Fruit fly (Drosophila melanogaster) whole organism, pupa: ENCODE data around the gene CG46387.
A peak's percentile ranks its signal among the peaks of the same experiment; 100 is the strongest.

Experiments used
- CG10348 ChIP-seq: fragments of 200-800 bp; sonication (Bioruptor generic); IDR thresholded peaks from 2 replicates; pipeline ENCODE4 v1.3.6; 2022; ENCODE audit warnings: missing biosample characterization, missing genetic modification characterization
- CG12605 ChIP-seq: fragments of 200-800 bp; sonication (Bioruptor generic); IDR thresholded peaks from 2 replicates; pipeline ENCODE4 v1.3.6; 2022; ENCODE audit warnings: missing biosample characterization, missing genetic modification characterization
- CG13204 ChIP-seq: fragments of 200-800 bp; sonication (Bioruptor generic); optimal IDR thresholded peaks from 2 replicates; lab custom pipeline; 2018; ENCODE audit warnings: missing biosample characterization, mild to moderate bottlenecking, missing genetic modification characterization, moderate library complexity
- CG14655 ChIP-seq: fragments of 200-800 bp; sonication (Bioruptor generic); optimal IDR thresholded peaks from 3 replicates; lab custom pipeline; 2017; ENCODE audit warnings: mild to moderate bottlenecking, missing biosample characterization, missing genetic modification reagents, missing genetic modification characterization
- CG15710 ChIP-seq: fragments of 200-800 bp; sonication (Bioruptor generic); optimal IDR thresholded peaks from 2 replicates; lab custom pipeline; 2018; ENCODE audit warnings: missing biosample characterization, mild to moderate bottlenecking, missing genetic modification characterization, moderate library complexity
- CG17806 ChIP-seq: fragments of 200-800 bp; sonication (Bioruptor generic); optimal IDR thresholded peaks from 2 replicates; lab custom pipeline; 2018; ENCODE audit warnings: missing biosample characterization, mild to moderate bottlenecking, missing genetic modification characterization, moderate library complexity
- CG32121 ChIP-seq: fragments of 200-800 bp; sonication (Bioruptor generic); IDR thresholded peaks from 2 replicates; pipeline ENCODE4 v1.3.6; 2022; ENCODE audit warnings: missing biosample characterization, missing genetic modification characterization
- CG34367 ChIP-seq: fragments of 200-800 bp; sonication (Bioruptor generic); optimal IDR thresholded peaks from 2 replicates; lab custom pipeline; 2018; ENCODE audit warnings: missing biosample characterization, mild to moderate bottlenecking, missing genetic modification characterization
- CG4496 ChIP-seq: fragments of 200-800 bp; sonication (Bioruptor generic); IDR thresholded peaks from 3 replicates; pipeline ENCODE4 v1.3.6; 2022; ENCODE audit warnings: missing biosample characterization, missing genetic modification characterization
- CG8159 ChIP-seq: fragments of 200-800 bp; sonication (Bioruptor generic); optimal IDR thresholded peaks from 3 replicates; lab custom pipeline; 2018; ENCODE audit warnings: missing biosample characterization, mild to moderate bottlenecking, missing genetic modification characterization, moderate library complexity
- CG8301 ChIP-seq: fragments of 200-800 bp; sonication (Bioruptor generic); optimal IDR thresholded peaks from 2 replicates; lab custom pipeline; 2018; ENCODE audit warnings: missing biosample characterization, mild to moderate bottlenecking, missing genetic modification characterization
- CG9948 ChIP-seq: fragments of 200-800 bp; sonication (Bioruptor generic); optimal IDR thresholded peaks from 2 replicates; lab custom pipeline; 2018; ENCODE audit warnings: missing biosample characterization, mild to moderate bottlenecking, missing genetic modification characterization, moderate library complexity
- D1 ChIP-seq: fragments of 200-800 bp; sonication (Bioruptor generic); optimal IDR thresholded peaks from 2 replicates; lab custom pipeline; 2018; ENCODE audit warnings: missing biosample characterization, mild to moderate bottlenecking, missing genetic modification characterization, moderate library complexity
- EcR ChIP-seq: fragments of 200-800 bp; sonication (Bioruptor generic); optimal IDR thresholded peaks from 3 replicates; lab custom pipeline; 2019; ENCODE audit warnings: missing biosample characterization, missing genetic modification characterization, mild to moderate bottlenecking, moderate library complexity, missing genetic modification reagents
- Ets98B ChIP-seq: fragments of 200-800 bp; sonication (Bioruptor generic); IDR thresholded peaks from 2 replicates; pipeline ENCODE4 v1.3.6; 2022; ENCODE audit warnings: missing biosample characterization, missing genetic modification characterization
- Pif1A ChIP-seq: fragments of 200-800 bp; sonication (Bioruptor generic); optimal IDR thresholded peaks from 3 replicates; lab custom pipeline; 2016; ENCODE audit warnings: missing biosample characterization, missing genetic modification characterization
- Pif1B ChIP-seq: fragments of 200-800 bp; sonication (Bioruptor generic); optimal IDR thresholded peaks from 3 replicates; lab custom pipeline; 2016; ENCODE audit warnings: missing biosample characterization, missing genetic modification characterization
- Snoo ChIP-seq: fragments of 200-800 bp; sonication (Bioruptor generic); optimal IDR thresholded peaks from 3 replicates; lab custom pipeline; 2017; ENCODE audit warnings: missing biosample characterization, mild to moderate bottlenecking, missing genetic modification characterization, inconsistent platforms
- fd96Ca ChIP-seq: fragments of 200-800 bp; sonication (Bioruptor generic); IDR thresholded peaks from 3 replicates; pipeline ENCODE4 v1.3.6; 2022; ENCODE audit warnings: missing biosample characterization, missing genetic modification characterization
- gl ChIP-seq: fragments of 200-800 bp; sonication (Bioruptor generic); optimal IDR thresholded peaks from 2 replicates; lab custom pipeline; 2018; ENCODE audit warnings: missing biosample characterization, mild to moderate bottlenecking, missing genetic modification characterization
- rn ChIP-seq: fragments of 200-800 bp; sonication (Bioruptor generic); IDR thresholded peaks from 2 replicates; pipeline ENCODE4 v1.3.6; 2022; ENCODE audit warnings: missing biosample characterization, missing genetic modification characterization

Gene CG46387

DNA sequence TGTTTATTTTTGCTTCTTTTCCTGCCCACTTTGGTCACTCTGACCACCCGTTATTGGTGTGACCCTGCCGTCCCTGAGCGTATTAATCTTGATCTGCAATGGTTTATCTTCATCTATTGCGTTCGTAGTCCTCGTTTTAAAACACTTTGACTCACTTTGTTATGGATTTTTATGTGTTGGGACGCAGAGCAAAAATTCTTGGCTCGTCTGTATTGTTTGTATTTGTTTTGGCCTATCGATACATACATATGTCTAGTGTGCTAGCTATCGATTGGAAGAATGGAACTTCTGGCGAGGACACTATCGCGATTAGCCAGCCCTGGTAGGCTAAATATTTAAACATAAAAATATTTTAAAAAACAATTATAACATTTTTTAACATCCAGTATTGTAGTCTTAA, 38.8 kb upstream of the CG46387 start, which contains the start of gene CG10809:
TSS of gene CG10809 (minus strand) at position 266 of the 400 bp plus-strand sequence.
- peak; percentile 2 for TF ChIP-seq CG15710 (tag; lab: Kevin White, UChicago)
- TF ChIP-seq CG8159, result peak; percentile 16
- no peak for TF ChIP-seq Pif1B
- peak; percentile 19 for TF ChIP-seq D1 (tag; lab: Kevin White, UChicago)
- no peak for TF ChIP-seq CG34367 (tag; lab: Kevin White, UChicago)
- TF ChIP-seq CG14655 (GFP tag; lab: Kevin White, UChicago), result no peak

DNA sequence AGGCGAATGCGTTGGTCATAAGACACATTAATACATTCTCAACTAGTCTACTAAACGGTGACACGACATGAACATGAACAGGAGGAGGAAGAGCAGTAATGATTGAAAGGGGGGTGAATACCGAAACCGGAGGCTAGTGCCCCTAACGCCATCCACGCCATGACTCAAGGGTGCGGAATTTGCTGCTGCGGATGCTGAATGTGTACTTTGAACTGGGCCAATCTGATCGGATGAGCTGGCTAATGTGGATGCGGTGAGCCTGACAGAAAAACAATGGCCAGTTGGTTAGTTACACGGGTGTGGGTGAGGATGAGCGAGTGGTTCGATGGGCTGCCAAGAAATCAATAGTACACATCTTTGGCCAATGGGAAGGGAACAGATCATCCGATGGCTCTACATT, 34.8 kb upstream of the CG46387 start:
- TF ChIP-seq CG4496 (GFP tag; lab: Robert Waterston, UW) (0 out of 3 replicates have a peak, but pooled peaks have one; percentile 39), CG8159 (no peak), gl (tag; lab: Kevin White, UChicago) (peak; percentile 38), CG15710 (tag; lab: Kevin White, UChicago) (no peak), CG13204 (GFP tag; lab: Kevin White, UChicago) (no peak), CG17806 (tag; lab: Kevin White, UChicago) (no peak)

DNA sequence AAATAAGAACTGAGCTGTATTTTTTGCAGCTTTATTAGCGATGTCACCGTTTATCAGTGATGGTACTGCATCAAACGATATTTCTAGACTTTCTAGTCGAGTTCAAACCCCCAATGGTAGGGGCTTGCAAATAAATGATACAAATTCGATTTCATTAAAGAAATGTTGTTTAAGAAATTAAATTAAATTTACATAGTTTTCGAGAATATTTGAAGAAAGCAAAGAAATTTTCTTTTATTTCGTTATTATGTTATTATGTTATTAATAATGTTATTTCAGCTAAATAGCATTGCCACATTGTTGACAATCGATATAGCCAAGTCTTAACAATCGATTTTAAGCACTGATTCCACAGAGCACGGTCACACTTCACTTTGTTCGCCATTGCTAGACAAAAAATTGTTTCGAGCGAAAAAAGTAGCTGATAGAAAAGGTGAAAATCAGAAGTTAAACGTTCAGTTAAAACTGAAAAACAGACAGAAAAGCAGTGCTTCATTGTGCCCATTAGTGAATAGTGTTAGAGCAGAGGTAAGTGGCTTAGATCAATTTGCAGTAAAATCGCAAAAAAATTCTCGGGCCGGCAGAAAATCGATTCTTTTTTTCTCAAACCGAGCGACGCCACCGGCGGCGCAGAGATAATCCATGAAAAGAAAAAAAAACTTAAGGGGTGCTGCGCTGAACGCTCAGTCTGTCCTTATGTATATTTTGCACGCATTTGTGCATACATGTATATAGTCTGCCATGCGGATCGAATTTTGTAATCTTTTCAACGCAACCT, 34.0 kb upstream of the CG46387 start, which contains the start of the genes iPLA2-VIA and Ciz1:
TSS of gene iPLA2-VIA (minus strand) at position 75 of the 778 bp plus-strand sequence.
TSS of gene Ciz1 (plus strand) at position 365 of the 778 bp plus-strand sequence.
- TF ChIP-seq CG15710 (tag; lab: Kevin White, UChicago) (no peak), CG17806 (tag; lab: Kevin White, UChicago) (no peak), gl (tag; lab: Kevin White, UChicago) (no peak), fd96Ca (GFP tag; lab: Robert Waterston, UW) (no peak), Snoo (tag; lab: Kevin White, UChicago) (no peak), CG4496 (GFP tag; lab: Robert Waterston, UW) (no peak)
- TF ChIP-seq, all 21 proteins: peak for 0

DNA sequence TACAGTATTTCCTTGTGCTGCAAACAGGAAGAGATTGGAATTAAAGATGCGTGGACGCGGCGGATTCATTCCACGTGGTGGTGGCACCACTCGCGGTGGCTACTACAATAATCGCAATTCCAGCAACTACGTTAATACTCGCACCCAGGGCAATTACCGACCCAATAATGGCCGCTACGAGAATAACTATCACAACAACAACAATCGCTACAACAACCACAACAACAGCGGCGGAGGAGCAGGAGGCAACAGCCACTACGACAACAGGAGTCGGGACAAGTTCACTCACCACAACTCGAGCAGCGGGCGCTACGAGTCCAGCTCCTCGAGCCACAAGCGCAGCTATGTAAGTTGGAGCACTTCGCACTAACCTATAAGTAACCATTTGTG, 33.4 kb upstream of the CG46387 start:
- TF ChIP-seq D1 (tag; lab: Kevin White, UChicago) (no peak), CG13204 (GFP tag; lab: Kevin White, UChicago) (no peak), gl (tag; lab: Kevin White, UChicago) (no peak), CG12605 (GFP tag; lab: Robert Waterston, UW) (no peak), Pif1A (GFP tag; lab: Kevin White, UChicago) (no peak), EcR (GFP tag; lab: Kevin White, UChicago) (no peak), CG9948 (tag; lab: Kevin White, UChicago) (no peak), CG32121 (GFP tag; lab: Robert Waterston, UW) (no peak), Ets98B (no peak), CG17806 (tag; lab: Kevin White, UChicago) (no peak), CG8159 (no peak), CG15710 (tag; lab: Kevin White, UChicago) (no peak), fd96Ca (GFP tag; lab: Robert Waterston, UW) (no peak), Pif1B (no peak), CG10348 (GFP tag; lab: Robert Waterston, UW) (no peak), CG8301 (tag; lab: Kevin White, UChicago) (no peak), CG34367 (tag; lab: Kevin White, UChicago) (no peak), CG14655 (GFP tag; lab: Kevin White, UChicago) (no peak)

DNA sequence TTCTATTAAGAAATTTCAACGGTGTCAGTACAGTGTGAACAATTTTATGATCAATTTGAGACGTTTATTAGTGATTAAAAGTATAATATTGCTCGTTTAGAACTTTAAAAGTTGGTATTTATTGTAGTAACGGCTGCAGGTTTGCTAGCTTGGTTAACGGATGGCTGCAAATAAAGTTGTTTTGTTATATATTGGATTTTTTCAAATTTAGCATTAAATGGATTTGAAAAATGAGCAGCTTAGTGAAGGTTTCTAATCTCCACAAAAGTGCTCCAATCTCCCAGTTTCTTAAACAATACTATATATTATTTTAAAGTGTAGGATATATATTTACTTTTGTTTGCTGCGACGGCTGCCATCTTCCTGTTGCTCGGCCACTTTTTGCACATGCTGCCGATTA, 26.4 kb upstream of the CG46387 start:
- TF ChIP-seq CG12605 (GFP tag; lab: Robert Waterston, UW) (no peak; the same call in 1 of the 2 replicates), CG8159 (peak; percentile 46), rn (GFP tag; lab: Robert Waterston, UW) (no peak), gl (tag; lab: Kevin White, UChicago) (no peak), Pif1B (peak; percentile 39), CG9948 (tag; lab: Kevin White, UChicago) (peak; percentile 36), CG17806 (tag; lab: Kevin White, UChicago) (no peak), CG15710 (tag; lab: Kevin White, UChicago) (peak; percentile 3), Ets98B (peak; percentile 13; the same call in 1 of the 2 replicates), Snoo (tag; lab: Kevin White, UChicago) (peak; percentile 2), CG4496 (GFP tag; lab: Robert Waterston, UW) (0 out of 3 replicates have a peak, but pooled peaks have one; percentile 56), CG8301 (tag; lab: Kevin White, UChicago) (peak; percentile 62), fd96Ca (GFP tag; lab: Robert Waterston, UW) (peak; percentile 38; the same call in 2 of the 3 replicates), CG32121 (GFP tag; lab: Robert Waterston, UW) (0 out of 2 replicates have a peak, but pooled peaks have one; percentile 18)
- TF ChIP-seq, all 21 proteins: peak for 10

DNA sequence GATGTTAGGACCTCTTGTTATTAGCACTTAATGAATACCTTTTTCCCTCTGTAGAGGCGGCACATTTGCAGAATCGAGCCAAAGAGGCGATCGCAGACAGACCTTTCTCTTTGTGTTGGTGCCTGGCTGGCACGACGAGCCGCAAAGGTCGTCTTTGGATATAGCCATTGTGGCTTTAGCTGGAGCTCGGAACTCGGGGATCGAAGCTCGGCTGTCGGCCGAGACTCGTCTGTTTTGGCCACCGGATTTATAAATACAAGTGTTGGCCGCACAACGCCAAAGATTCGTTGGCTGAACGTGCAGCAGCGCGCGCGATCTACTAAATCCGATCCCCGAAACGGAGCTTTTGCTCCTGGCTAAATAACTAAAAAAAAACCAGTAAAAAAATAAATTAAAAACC, 19.7 kb upstream of the CG46387 start, which contains the start of gene CG34382:
TSS of gene CG34382 (plus strand) at position 301 of the 400 bp plus-strand sequence.
- TF ChIP-seq CG8301 (tag; lab: Kevin White, UChicago), result no peak
- TF ChIP-seq CG34367 (tag; lab: Kevin White, UChicago), result no peak
- no peak for TF ChIP-seq CG8159
- no peak for TF ChIP-seq Ets98B
- TF ChIP-seq CG12605 (GFP tag; lab: Robert Waterston, UW), result no peak
- TF ChIP-seq CG4496 (GFP tag; lab: Robert Waterston, UW), result 0 out of 3 replicates have a peak, but pooled peaks have one; percentile 41
